Worm (Caenorhabditis elegans): ENCODE results near the gene Y17G7B.23.
A peak's percentile ranks its signal among the peaks of the same experiment; 100 is the strongest.

Gene Y17G7B.23

DNA sequence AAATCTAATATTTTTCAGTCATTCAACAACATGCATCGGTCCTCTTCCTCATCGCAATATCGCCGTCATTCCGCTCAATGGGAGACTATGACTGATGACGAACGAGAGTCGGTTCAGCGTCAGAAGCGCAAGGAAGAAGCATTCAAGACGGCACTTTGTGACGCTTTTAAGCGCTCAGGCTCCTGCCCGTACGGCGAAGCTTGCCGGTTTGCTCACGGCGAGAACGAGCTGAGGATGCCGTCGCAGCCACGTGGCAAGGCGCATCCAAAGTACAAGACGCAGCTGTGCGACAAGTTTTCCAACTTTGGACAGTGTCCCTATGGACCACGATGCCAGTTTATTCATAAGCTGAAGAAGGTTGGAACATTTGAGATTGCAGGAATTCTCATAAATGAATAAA is 30.0 kb upstream of the Y17G7B.23 start:
- no peak for TF ChIP-seq ets-4 (tag; optimal IDR thresholded peaks at IDR 0.05)
- no peak for TF ChIP-seq hlh-13 (GFP tag; optimal IDR thresholded peaks at IDR 0.05)
- TF ChIP-seq Y22D7AL.16 (tag; optimal IDR thresholded peaks at IDR 0.05), result no peak
- TF ChIP-seq lin-11 (tag; optimal IDR thresholded peaks at IDR 0.05), result no peak
- no peak for TF ChIP-seq ama-1 (optimal IDR thresholded peaks at IDR 0.05)
- TF ChIP-seq fkh-6 (tag; optimal IDR thresholded peaks at IDR 0.05), result no peak
- no peak for TF ChIP-seq lim-6 (tag; optimal IDR thresholded peaks at IDR 0.05)
- TF ChIP-seq ceh-30 (tag; optimal IDR thresholded peaks at IDR 0.05), result no peak

- TF ChIP-seq nfya-1 (tag; optimal IDR thresholded peaks at IDR 0.05) (peak; percentile 70), dve-1 (tag; optimal IDR thresholded peaks at IDR 0.05) (no peak)
These were observed 27.9 kb upstream of the Y17G7B.23 start for ce11 chrII:11971009-11971636.

DNA sequence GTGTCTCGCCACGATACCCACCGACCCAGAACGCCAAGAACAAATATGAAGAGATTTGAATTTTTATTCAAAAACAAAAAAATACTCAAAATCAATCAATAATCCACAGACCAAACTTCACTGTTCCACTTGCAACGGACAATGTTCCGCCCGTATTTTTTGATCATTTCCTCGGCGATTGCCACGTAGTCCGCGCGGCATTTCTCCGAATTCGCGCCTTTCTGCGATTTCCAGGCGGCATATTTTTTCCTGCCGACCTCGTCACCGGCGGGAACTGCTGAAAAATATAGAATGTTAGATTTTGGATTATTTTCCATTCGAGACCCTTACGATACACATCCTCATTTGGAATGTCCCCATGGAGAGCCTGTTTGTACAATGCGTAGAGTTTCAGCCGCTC is 26.7 kb upstream of the Y17G7B.23 start:
- TF ChIP-seq dmd-4 (tag; optimal IDR thresholded peaks at IDR 0.05; ENCODE audit: borderline replicate concordance), result no peak
- no peak for TF ChIP-seq fkh-6 (tag; optimal IDR thresholded peaks at IDR 0.05)
- TF ChIP-seq sdc-2 (tag; optimal IDR thresholded peaks at IDR 0.05), result no peak
- TF ChIP-seq F13H6.1 (tag; optimal IDR thresholded peaks at IDR 0.05), result no peak
- TF ChIP-seq zip-5 (tag; optimal IDR thresholded peaks at IDR 0.05), result no peak
- no peak for TF ChIP-seq ceh-24 (tag; optimal IDR thresholded peaks at IDR 0.05)
- TF ChIP-seq ets-4 (tag; optimal IDR thresholded peaks at IDR 0.05), result no peak
- TF ChIP-seq dve-1 (tag; optimal IDR thresholded peaks at IDR 0.05), result no peak
- no peak for TF ChIP-seq ceh-45 (GFP tag; IDR thresholded peaks at IDR 0.05)
- TF ChIP-seq K02D7.2 (tag; optimal IDR thresholded peaks at IDR 0.05), result no peak
- no peak for TF ChIP-seq mec-3 (tag; optimal IDR thresholded peaks at IDR 0.05; ENCODE audit: borderline replicate concordance)
- TF ChIP-seq nhr-11 (tag; optimal IDR thresholded peaks at IDR 0.05), result no peak
- no peak for TF ChIP-seq C38D4.7 (GFP tag; optimal IDR thresholded peaks at IDR 0.05)
- TF ChIP-seq pha-2 (tag; optimal IDR thresholded peaks at IDR 0.05), result no peak
- TF ChIP-seq ceh-18 (tag; optimal IDR thresholded peaks at IDR 0.05), result no peak
- TF ChIP-seq elt-2 (tag; optimal IDR thresholded peaks at IDR 0.05), result no peak
- no peak for TF ChIP-seq C08G9.2 (tag; optimal IDR thresholded peaks at IDR 0.05)
- TF ChIP-seq ceh-6 (GFP tag; optimal IDR thresholded peaks at IDR 0.05), result no peak
- TF ChIP-seq pat-9 (tag; optimal IDR thresholded peaks at IDR 0.05), result no peak

DNA sequence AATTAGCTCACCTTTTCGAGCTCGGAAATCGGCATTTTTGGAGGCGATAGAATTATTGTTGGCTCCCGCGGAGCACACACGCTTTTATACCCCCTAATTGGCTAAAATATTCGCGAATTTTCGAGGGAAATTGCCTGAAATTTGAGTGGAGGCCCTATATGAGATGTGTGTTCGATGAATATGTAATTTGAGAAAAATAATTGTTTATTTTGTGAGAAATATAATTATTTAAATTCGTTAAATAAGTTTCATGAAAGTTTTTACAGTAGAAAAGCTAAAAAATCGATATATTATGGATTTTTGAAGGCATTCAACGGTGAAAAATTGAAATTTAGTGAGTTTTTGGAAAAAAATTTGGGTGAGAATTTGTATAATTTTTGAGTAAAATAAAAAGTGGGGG is 25.4 kb upstream of the Y17G7B.23 start, which contains the start of gene acbp-6:
acbp-6 (minus strand) TSS at position 101 of the 400 bp plus-strand sequence.
- TF ChIP-seq C08G9.2 (tag; optimal IDR thresholded peaks at IDR 0.05), result no peak
- TF ChIP-seq pha-4 (tag; optimal IDR thresholded peaks at IDR 0.05), result no peak
- no peak for TF ChIP-seq madf-2 (tag; optimal IDR thresholded peaks at IDR 0.05)
- no peak for TF ChIP-seq unc-55 (GFP tag; optimal IDR thresholded peaks at IDR 0.05)
- TF ChIP-seq ahr-1 (tag; optimal IDR thresholded peaks at IDR 0.05), result no peak
- no peak for TF ChIP-seq hlh-13 (GFP tag; optimal IDR thresholded peaks at IDR 0.05)
- TF ChIP-seq pag-3 (tag; optimal IDR thresholded peaks at IDR 0.05; ENCODE audit: borderline replicate concordance), result no peak
- no peak for TF ChIP-seq fkh-10 (GFP tag; optimal IDR thresholded peaks at IDR 0.05)
- no peak for TF ChIP-seq sox-2 (GFP tag; IDR thresholded peaks at IDR 0.05)
- TF ChIP-seq pat-9 (tag; optimal IDR thresholded peaks at IDR 0.05), result no peak

All from whole organism, late embryonic.